Fruit fly (Drosophila melanogaster) whole organism, wandering third instar larva: ENCODE results near the gene Glut4EF.

Experiments used
- Abd-B ChIP-seq: fragments of >200 bp; optimal IDR thresholded peaks from 2 replicates; lab custom pipeline; 2017; ENCODE audit warnings: missing biosample characterization, missing genetic modification characterization
- dsf ChIP-seq: sonication (Bioruptor generic); optimal IDR thresholded peaks from 2 replicates; lab custom pipeline; 2016; ENCODE audit warnings: missing biosample characterization, missing genetic modification characterization, borderline replicate concordance
- lola ChIP-seq: fragments of >200 bp; optimal IDR thresholded peaks from 2 replicates; lab custom pipeline; 2017; ENCODE audit warnings: missing biosample characterization, missing genetic modification characterization

dm6 chr3R:9910866-9911265, 36.4 kb downstream of the Glut4EF start:
- TF ChIP-seq lola, result no peak
- no peak for TF ChIP-seq Abd-B (GFP tag; lab: Kevin White, UChicago)
- TF ChIP-seq dsf, result no peak
